Worm (Caenorhabditis elegans): ENCODE results near the gene tsp-9.

- TF ChIP-seq lir-3 (tag; optimal IDR thresholded peaks at IDR 0.05) (no peak), snpc-4 (tag; optimal IDR thresholded peaks at IDR 0.05) (no peak), ceh-20 (GFP tag; IDR thresholded peaks at IDR 0.05) (no peak), lsy-2 (tag; optimal IDR thresholded peaks at IDR 0.05) (no peak), T26A8.4 (GFP tag; IDR thresholded peaks at IDR 0.05) (no peak), pha-4 (GFP tag; IDR thresholded peaks at IDR 0.05) (no peak), pha-4 (tag; optimal IDR thresholded peaks at IDR 0.05) (no peak), ztf-7 (tag; optimal IDR thresholded peaks at IDR 0.05) (no peak), set-16 (GFP tag; IDR thresholded peaks at IDR 0.05) (no peak), unc-62 (GFP tag; optimal IDR thresholded peaks at IDR 0.05 in 1 of 2) (peak in 1 of 2 experiments; percentile 42), unc-62 (tag; optimal IDR thresholded peaks at IDR 0.05) (no peak), jun-1 (tag; optimal IDR thresholded peaks at IDR 0.05) (no peak), fos-1 (tag; optimal IDR thresholded peaks at IDR 0.05) (no peak), nhr-11 (tag; optimal IDR thresholded peaks at IDR 0.05) (no peak), ZK546.5 (tag; optimal IDR thresholded peaks at IDR 0.05) (no peak)
Observed at ce11 chrX:1245717-1246116, at the start of gene tsp-9.

Data from whole organism, L4 larva.